Worm (Caenorhabditis elegans): Measurements from ENCODE around the gene C26F1.3.

DNA sequence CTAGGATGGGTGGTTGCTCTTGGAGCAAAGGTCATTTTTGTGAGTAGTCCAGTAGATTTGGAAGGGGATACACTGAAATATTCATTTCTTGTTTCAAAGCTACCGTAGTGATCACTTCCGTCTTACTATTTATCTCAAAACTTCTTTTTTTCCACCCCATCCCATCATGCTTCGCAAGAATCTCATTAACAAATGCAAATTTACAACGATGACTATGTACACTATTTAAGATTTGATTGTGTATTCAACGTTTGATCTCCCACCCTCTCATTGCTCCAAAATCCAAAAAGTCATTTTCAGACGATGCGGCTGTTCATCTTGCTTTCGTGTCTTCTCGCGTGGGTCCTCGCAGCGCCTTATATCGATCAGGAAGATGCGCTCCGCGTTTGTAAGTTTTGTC lies 16.0 kb downstream of the C26F1.3 start, which contains the start of gene flp-21:
- no peak for TF ChIP-seq nhr-11 (tag; optimal IDR thresholded peaks at IDR 0.05)
- no peak for TF ChIP-seq skn-1 (tag; optimal IDR thresholded peaks at IDR 0.05)
- TF ChIP-seq fkh-10 (GFP tag; optimal IDR thresholded peaks at IDR 0.05), result no peak
- no peak for TF ChIP-seq tbx-2 (tag; optimal IDR thresholded peaks at IDR 0.05)

All from whole organism, L3 larva.